Worm (Caenorhabditis elegans): ENCODE data around the gene osm-10.
A peak's percentile ranks its signal among the peaks of the same experiment; 100 is the strongest.

Gene osm-10

DNA sequence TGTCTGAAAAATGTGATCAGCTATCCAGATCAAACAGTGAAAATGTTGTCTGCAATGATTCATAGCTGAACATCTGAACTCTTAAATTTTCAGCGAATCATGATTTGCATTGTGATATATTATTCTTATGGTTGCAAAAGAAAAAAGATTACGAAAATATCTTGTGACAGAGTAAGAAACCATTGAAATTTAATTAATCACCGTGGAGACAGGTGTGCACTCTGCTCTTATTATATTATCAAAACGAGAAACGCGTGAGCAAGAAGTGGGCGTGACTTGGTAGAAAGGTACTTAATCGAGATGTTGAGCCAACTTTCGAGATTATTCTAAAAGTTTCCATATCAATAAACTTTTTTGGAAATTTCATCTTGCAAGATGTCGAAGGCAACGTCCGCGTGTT, at the start of gene osm-10:
osm-10 (plus strand) TSS at position 293 of the 400 bp plus-strand sequence.
- no peak for TF ChIP-seq T26A5.8 (tag; optimal IDR thresholded peaks at IDR 0.05)
- no peak for TF ChIP-seq egl-18 (GFP tag; IDR thresholded peaks at IDR 0.05)
- no peak for TF ChIP-seq lin-35 (GFP tag; optimal IDR thresholded peaks at IDR 0.05)
- TF ChIP-seq ceh-58 (GFP tag; IDR thresholded peaks at IDR 0.05), result no peak
- no peak for TF ChIP-seq lsy-27 (tag; optimal IDR thresholded peaks at IDR 0.05; ENCODE audit: borderline replicate concordance, insufficient read depth)
- no peak for TF ChIP-seq hsf-1 (GFP tag; IDR thresholded peaks at IDR 0.05)

DNA sequence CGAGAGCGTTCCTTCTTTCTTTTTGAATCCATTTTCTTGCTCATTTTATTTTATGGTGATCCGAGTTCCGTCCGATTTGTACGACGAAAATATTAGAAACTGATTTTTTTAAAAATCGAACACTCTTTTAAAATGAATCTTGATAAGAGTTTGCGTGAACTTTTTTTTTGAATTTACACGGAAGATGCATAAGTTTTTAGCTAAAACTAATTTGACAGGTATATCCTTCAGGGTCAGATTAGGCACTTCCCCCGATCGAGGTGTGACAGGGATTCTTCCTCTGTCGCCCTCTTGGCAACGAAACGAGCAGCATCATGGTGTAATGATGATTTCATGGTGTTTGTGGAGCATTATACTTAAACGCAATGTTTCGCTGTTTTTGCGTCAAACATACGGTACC, 47.8 kb upstream of the osm-10 start, which contains the start of gene F37C12.18:
F37C12.18 (minus strand) TSS at position 101 of the 400 bp plus-strand sequence.
- no peak for TF ChIP-seq nhr-27 (tag; optimal IDR thresholded peaks at IDR 0.05)
- no peak for TF ChIP-seq sea-2 (GFP tag; IDR thresholded peaks at IDR 0.05)
- no peak for TF ChIP-seq F33H1.4 (GFP tag; IDR thresholded peaks at IDR 0.05)
- TF ChIP-seq repo-1 (tag; optimal IDR thresholded peaks at IDR 0.05), result no peak
- TF ChIP-seq gei-17 (GFP tag; optimal IDR thresholded peaks at IDR 0.05), result no peak
- TF ChIP-seq madf-8 (GFP tag; conservative IDR thresholded peaks at IDR 0.05), result no peak
- no peak for TF ChIP-seq him-1 (tag; optimal IDR thresholded peaks at IDR 0.05)
- TF ChIP-seq madf-3 (GFP tag; IDR thresholded peaks at IDR 0.05), result no peak
- no peak for TF ChIP-seq rpc-1 (optimal IDR thresholded peaks at IDR 0.05)
- TF ChIP-seq rpc-1 (tag; optimal IDR thresholded peaks at IDR 0.05), result no peak
- TF ChIP-seq ztf-22 (GFP tag; optimal IDR thresholded peaks at IDR 0.05), result no peak
- TF ChIP-seq Y56A3A.18 (GFP tag; IDR thresholded peaks at IDR 0.05), result no peak
- no peak for TF ChIP-seq tbx-9 (tag; optimal IDR thresholded peaks at IDR 0.05; ENCODE audit: borderline replicate concordance)
- no peak for TF ChIP-seq nfya-2 (GFP tag; IDR thresholded peaks at IDR 0.05)
- no peak for TF ChIP-seq mxl-1 (tag; optimal IDR thresholded peaks at IDR 0.05)
- TF ChIP-seq F52B5.7 (tag; optimal IDR thresholded peaks at IDR 0.05), result no peak
- TF ChIP-seq hlh-26 (GFP tag; conservative IDR thresholded peaks at IDR 0.05), result no peak
- no peak for TF ChIP-seq snpc-4 (GFP tag; optimal IDR thresholded peaks at IDR 0.05)
- no peak for TF ChIP-seq snpc-4 (tag; optimal IDR thresholded peaks at IDR 0.05)
- TF ChIP-seq rcor-1 (GFP tag; IDR thresholded peaks at IDR 0.05), result no peak

- TF ChIP-seq F39B2.1 (GFP tag; IDR thresholded peaks at IDR 0.05) (no peak), lin-54 (GFP tag; optimal IDR thresholded peaks at IDR 0.05) (peak; percentile 2), F49E8.2 (tag; optimal IDR thresholded peaks at IDR 0.05; ENCODE audit: insufficient read depth) (no peak), snpc-4 (GFP tag; optimal IDR thresholded peaks at IDR 0.05) (no peak), snpc-4 (tag; optimal IDR thresholded peaks at IDR 0.05) (peak in 1 of 4 experiments; percentile 19)
Measured at ce11 chrIII:7197973-7198372, 45.1 kb upstream of the osm-10 start, which contains the start of gene exos-9. exos-9 (minus strand) TSS chrIII:7198073.

DNA sequence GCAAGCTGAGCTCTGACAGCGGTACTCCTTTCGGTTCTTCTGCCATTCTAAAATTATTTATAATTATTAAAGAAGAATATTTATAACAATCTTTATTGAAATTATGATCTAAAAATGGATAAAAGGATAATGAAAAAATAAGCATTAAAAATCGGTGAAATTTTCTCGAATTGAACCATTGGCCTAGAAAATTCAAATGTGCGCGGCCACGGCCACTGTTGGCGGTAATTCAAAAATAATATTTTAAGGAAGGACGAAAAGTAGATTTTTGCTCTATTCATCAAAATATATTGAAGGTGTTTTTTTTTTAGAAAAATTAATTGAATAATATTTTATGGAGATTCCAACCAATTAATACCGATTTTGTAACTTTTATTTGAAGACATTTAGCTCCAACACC, 44.2 kb upstream of the osm-10 start, which contains the start of gene pfd-5:
pfd-5 (minus strand) TSS at position 47 of the 400 bp plus-strand sequence.
- no peak for TF ChIP-seq snpc-1.3 (tag; optimal IDR thresholded peaks at IDR 0.05; ENCODE audit: insufficient read depth)
- no peak for TF ChIP-seq B0035.1 (tag; optimal IDR thresholded peaks at IDR 0.05)
- no peak for TF ChIP-seq hlh-26 (GFP tag; conservative IDR thresholded peaks at IDR 0.05)
- TF ChIP-seq pha-4 (tag; optimal IDR thresholded peaks at IDR 0.05), result no peak
- TF ChIP-seq T26A5.8 (tag; optimal IDR thresholded peaks at IDR 0.05), result no peak
- TF ChIP-seq ztf-25 (GFP tag; IDR thresholded peaks at IDR 0.05), result no peak
- no peak for TF ChIP-seq Y95B8A.8 (GFP tag; IDR thresholded peaks at IDR 0.05)
- TF ChIP-seq C06A6.2 (GFP tag; conservative IDR thresholded peaks at IDR 0.05), result no peak
- TF ChIP-seq hrde-1 (tag; optimal IDR thresholded peaks at IDR 0.05; ENCODE audit: borderline replicate concordance), result no peak
- TF ChIP-seq B0336.3 (GFP tag; IDR thresholded peaks at IDR 0.05), result no peak
- no peak for TF ChIP-seq lag-1 (GFP tag; IDR thresholded peaks at IDR 0.05)
- no peak for TF ChIP-seq bed-2 (GFP tag; IDR thresholded peaks at IDR 0.05)
- TF ChIP-seq tlf-1 (GFP tag; optimal IDR thresholded peaks at IDR 0.05), result no peak
- TF ChIP-seq F57A8.1 (GFP tag; optimal IDR thresholded peaks at IDR 0.05), result no peak
- no peak for TF ChIP-seq zim-3 (tag; optimal IDR thresholded peaks at IDR 0.05)
- TF ChIP-seq rec-8 (tag; optimal IDR thresholded peaks at IDR 0.05), result no peak
- TF ChIP-seq F37B4.10 (GFP tag; IDR thresholded peaks at IDR 0.05), result no peak
- peak in 2 of 3 experiments; percentile 32 to 93 for TF ChIP-seq lin-35 (GFP tag; optimal IDR thresholded peaks at IDR 0.05)
- peak; percentile 98 for TF ChIP-seq lin-54 (GFP tag; optimal IDR thresholded peaks at IDR 0.05)
- no peak for TF ChIP-seq T07F8.4 (tag; optimal IDR thresholded peaks at IDR 0.05)
